Worm (Caenorhabditis elegans) whole organism, L3 larva: Measurements from ENCODE around the gene exc-1.

Source experiments
- R02D3.7 ChIP-seq: fragments of 150-350 bp; optimal IDR thresholded peaks from 2 replicates; lab custom pipeline; 2014; ENCODE audit warnings: missing biosample characterization, missing genetic modification characterization
- ama-1 ChIP-seq: fragments of 150-350 bp; optimal IDR thresholded peaks from 2 replicates; lab custom pipeline; 2018
- ceh-28 ChIP-seq: fragments of 150-350 bp; optimal IDR thresholded peaks from 2 replicates; lab custom pipeline; 2014; ENCODE audit warnings: missing biosample characterization, missing genetic modification reagents, missing genetic modification characterization
- daf-12 ChIP-seq: fragments of 150-350 bp; optimal IDR thresholded peaks from 2 replicates; lab custom pipeline; 2014; ENCODE audit warnings: missing biosample characterization, missing genetic modification reagents, missing genetic modification characterization
- egl-27 ChIP-seq: sonication (generic microtip); optimal IDR thresholded peaks from 4 replicates; lab custom pipeline; 2017; ENCODE audit warnings: missing biosample characterization, missing genetic modification reagents, missing genetic modification characterization
- elt-1 ChIP-seq: fragments of 150-350 bp; optimal IDR thresholded peaks from 2 replicates; lab custom pipeline; 2014; ENCODE audit warnings: missing biosample characterization, missing genetic modification characterization
- elt-2 ChIP-seq: sonication (generic microtip); optimal IDR thresholded peaks from 2 replicates; lab custom pipeline; 2016; ENCODE audit warnings: missing genetic modification reagents, mild to moderate bottlenecking, missing genetic modification characterization, missing compliant biosample characterization
- eor-1 ChIP-seq, 2 experiments: fragments of 150-350 bp; optimal IDR thresholded peaks; 2 replicates each; lab custom pipeline; 2014 to 2018; ENCODE audit warnings: missing biosample characterization in 2 of 2, missing genetic modification characterization in 2 of 2
- fkh-10 ChIP-seq: sonication (generic microtip); optimal IDR thresholded peaks from 2 replicates; lab custom pipeline; 2017; ENCODE audit warnings: missing biosample characterization, missing genetic modification reagents, missing genetic modification characterization
- fkh-2 ChIP-seq: fragments of 150-350 bp; optimal IDR thresholded peaks from 2 replicates; lab custom pipeline; 2014; ENCODE audit warnings: missing biosample characterization, missing genetic modification reagents, missing genetic modification characterization
- fos-1 ChIP-seq: fragments of 150-350 bp; optimal IDR thresholded peaks from 2 replicates; lab custom pipeline; 2014; ENCODE audit warnings: missing biosample characterization, missing genetic modification characterization
- lin-15B ChIP-seq: fragments of 150-350 bp; optimal IDR thresholded peaks from 2 replicates; lab custom pipeline; 2014; ENCODE audit warnings: missing biosample characterization, missing genetic modification characterization
- lin-39 ChIP-seq: fragments of 150-350 bp; optimal IDR thresholded peaks from 2 replicates; lab custom pipeline; 2018; ENCODE audit warnings: missing biosample characterization, missing genetic modification reagents, missing genetic modification characterization
- lsy-12 ChIP-seq: sonication (generic microtip); optimal IDR thresholded peaks from 2 replicates; lab custom pipeline; 2016; ENCODE audit warnings: mild to moderate bottlenecking, missing genetic modification characterization, missing compliant biosample characterization
- mdl-1 ChIP-seq: fragments of 150-350 bp; optimal IDR thresholded peaks from 2 replicates; lab custom pipeline; 2014; ENCODE audit warnings: missing biosample characterization, missing genetic modification characterization
- mml-1 ChIP-seq: fragments of 150-350 bp; sonication (generic microtip); optimal IDR thresholded peaks from 3 replicates; lab custom pipeline; 2014; ENCODE audit warnings: missing biosample characterization, missing genetic modification characterization
- nfya-1 ChIP-seq: sonication (generic microtip); optimal IDR thresholded peaks from 2 replicates; lab custom pipeline; 2017; ENCODE audit warnings: missing genetic modification characterization, mild to moderate bottlenecking, missing compliant biosample characterization, antibody characterized with exemption, moderate library complexity; ENCODE audit not compliant: insufficient read depth
- nhr-11 ChIP-seq: fragments of 150-350 bp; optimal IDR thresholded peaks from 2 replicates; lab custom pipeline; 2014; ENCODE audit warnings: missing biosample characterization, missing genetic modification characterization
- nhr-23 ChIP-seq: fragments of 150-350 bp; optimal IDR thresholded peaks from 2 replicates; lab custom pipeline; 2014; ENCODE audit warnings: missing biosample characterization, missing genetic modification reagents, missing genetic modification characterization
- nhr-237 ChIP-seq: fragments of 150-350 bp; optimal IDR thresholded peaks from 2 replicates; lab custom pipeline; 2014; ENCODE audit warnings: missing biosample characterization, missing genetic modification characterization
- nhr-25 ChIP-seq: sonication (generic microtip); optimal IDR thresholded peaks from 2 replicates; lab custom pipeline; 2017; ENCODE audit warnings: missing biosample characterization, missing genetic modification characterization
- nhr-28 ChIP-seq: fragments of 150-350 bp; optimal IDR thresholded peaks from 2 replicates; lab custom pipeline; 2014; ENCODE audit warnings: missing biosample characterization, missing genetic modification characterization
- nhr-67 ChIP-seq: fragments of 150-350 bp; optimal IDR thresholded peaks from 2 replicates; lab custom pipeline; 2014; ENCODE audit warnings: missing biosample characterization, missing genetic modification characterization
- nhr-76 ChIP-seq: fragments of 150-350 bp; sonication (generic microtip); optimal IDR thresholded peaks from 5 replicates; lab custom pipeline; 2014; ENCODE audit warnings: missing biosample characterization, missing genetic modification characterization
- nhr-77 ChIP-seq: fragments of 150-350 bp; optimal IDR thresholded peaks from 2 replicates; lab custom pipeline; 2014; ENCODE audit warnings: missing biosample characterization, missing genetic modification characterization
- pha-4 ChIP-seq: fragments of 150-350 bp; optimal IDR thresholded peaks from 2 replicates; lab custom pipeline; 2014; ENCODE audit warnings: missing biosample characterization, missing genetic modification reagents, missing genetic modification characterization
- pqm-1 ChIP-seq: fragments of 150-350 bp; optimal IDR thresholded peaks from 2 replicates; lab custom pipeline; 2017; ENCODE audit warnings: missing biosample characterization, missing genetic modification characterization, inconsistent platforms
- sea-2 ChIP-seq: fragments of 150-350 bp; sonication (generic microtip); optimal IDR thresholded peaks from 4 replicates; lab custom pipeline; 2014; ENCODE audit warnings: missing biosample characterization, missing genetic modification reagents, missing genetic modification characterization
- skn-1 ChIP-seq: fragments of 150-350 bp; optimal IDR thresholded peaks from 2 replicates; lab custom pipeline; 2014; ENCODE audit warnings: missing biosample characterization, missing genetic modification characterization
- snpc-4 ChIP-seq: fragments of 150-350 bp; optimal IDR thresholded peaks from 2 replicates; lab custom pipeline; 2014; ENCODE audit warnings: missing biosample characterization, missing genetic modification characterization
- unc-39 ChIP-seq: sonication (generic microtip); optimal IDR thresholded peaks from 4 replicates; lab custom pipeline; 2017; ENCODE audit warnings: missing biosample characterization, missing genetic modification characterization
- unc-62 ChIP-seq: fragments of 150-350 bp; sonication (generic microtip); optimal IDR thresholded peaks from 4 replicates; lab custom pipeline; 2014; ENCODE audit warnings: missing biosample characterization, missing genetic modification reagents, missing genetic modification characterization
- zag-1 ChIP-seq: fragments of 150-350 bp; optimal IDR thresholded peaks from 2 replicates; lab custom pipeline; 2014; ENCODE audit warnings: missing biosample characterization, missing genetic modification characterization
- ztf-11 ChIP-seq: fragments of 150-350 bp; optimal IDR thresholded peaks from 2 replicates; lab custom pipeline; 2014; ENCODE audit warnings: missing biosample characterization, missing genetic modification characterization
- ztf-4 ChIP-seq: fragments of 150-350 bp; optimal IDR thresholded peaks from 2 replicates; lab custom pipeline; 2014; ENCODE audit warnings: missing biosample characterization, missing genetic modification characterization

The exc-1 gene

ce11 chrX:15469957-15470548, 7.2 kb downstream of the exc-1 start:
- TF ChIP-seq daf-12 (tag; lab: Kevin White, UChicago), result no peak
- peak; percentile 98 for TF ChIP-seq elt-1 (tag; lab: Kevin White, UChicago)
- TF ChIP-seq nhr-25 (tag; lab: Kevin White, UChicago), result no peak

- TF ChIP-seq elt-2 (tag; lab: Kevin White, UChicago) (no peak), ceh-28 (tag; lab: Kevin White, UChicago) (no peak), ztf-4 (no peak), R02D3.7 (no peak), skn-1 (tag; lab: Kevin White, UChicago) (no peak), fkh-2 (no peak), nhr-25 (tag; lab: Kevin White, UChicago) (no peak)
Observed at ce11 chrX:15468657-15469056, 8.6 kb downstream of the exc-1 start.

DNA sequence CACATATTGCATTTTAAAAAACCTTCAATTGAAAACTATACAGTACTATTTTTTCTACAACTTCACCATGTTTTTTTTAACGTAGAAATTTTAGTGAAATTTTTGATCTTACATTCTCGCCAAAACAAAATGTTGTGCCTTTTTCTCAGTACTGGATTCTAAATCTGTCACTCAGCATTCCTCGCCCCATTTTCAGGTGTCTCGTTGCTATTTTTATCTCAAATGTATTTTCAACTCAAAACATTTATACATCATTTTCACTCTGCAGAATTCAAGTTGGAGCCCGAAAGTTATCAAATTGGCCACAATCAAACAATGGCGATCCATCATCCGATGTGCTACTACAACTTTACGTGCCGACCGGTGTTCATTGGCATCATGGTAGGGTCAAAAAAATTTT, 11.2 kb downstream of the exc-1 start, which contains the start of gene sprr-1:
TSS of gene sprr-1 (plus strand) at position 269 of the 400 bp plus-strand sequence.
- TF ChIP-seq ceh-28 (tag; lab: Kevin White, UChicago) (no peak), fkh-10 (GFP tag; lab: Kevin White, UChicago) (no peak), unc-39 (tag; lab: Kevin White, UChicago) (no peak), nhr-28 (no peak), nhr-237 (tag; lab: Kevin White, UChicago) (no peak), nhr-25 (tag; lab: Kevin White, UChicago) (no peak), mdl-1 (tag; lab: Kevin White, UChicago) (no peak), zag-1 (no peak), nhr-67 (tag; lab: Kevin White, UChicago) (no peak), nhr-76 (tag; lab: Kevin White, UChicago) (no peak), pqm-1 (tag; lab: Kevin White, UChicago) (no peak), snpc-4 (tag; lab: Kevin White, UChicago) (no peak), nhr-77 (no peak), nhr-23 (no peak), nhr-11 (tag; lab: Kevin White, UChicago) (no peak), lsy-12 (tag; lab: Kevin White, UChicago) (no peak), ztf-4 (no peak), daf-12 (tag; lab: Kevin White, UChicago) (no peak), ztf-11 (tag; lab: Kevin White, UChicago) (no peak), sea-2 (GFP tag; lab: Kevin White, UChicago) (no peak)

DNA sequence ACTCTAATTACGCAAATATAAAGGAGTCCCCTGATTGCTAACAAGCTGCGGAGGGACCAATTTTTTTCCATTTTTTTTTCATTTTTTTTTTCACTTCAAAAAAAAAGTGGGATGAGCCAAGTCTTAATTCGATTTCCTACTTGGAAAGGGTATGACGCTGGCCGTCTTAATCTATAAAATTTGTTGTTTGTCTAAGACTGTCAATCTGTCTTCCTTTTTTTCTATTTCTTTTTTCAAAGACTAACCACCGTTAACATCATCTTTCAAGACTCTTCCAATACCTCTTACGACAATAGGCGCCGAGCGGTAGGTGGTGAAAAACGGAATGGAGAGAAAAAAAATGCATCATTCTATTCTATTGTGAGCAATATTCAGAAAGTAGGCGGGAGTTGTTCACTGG, 12.2 kb downstream of the exc-1 start:
- TF ChIP-seq mml-1 (tag; lab: Kevin White, UChicago) (no peak), nhr-23 (no peak), ama-1 (lab: Kevin White, UChicago) (no peak), egl-27 (no peak), unc-39 (tag; lab: Kevin White, UChicago) (no peak), sea-2 (GFP tag; lab: Kevin White, UChicago) (no peak), lin-39 (tag; lab: Kevin White, UChicago) (no peak), snpc-4 (tag; lab: Kevin White, UChicago) (no peak), ztf-4 (no peak), nfya-1 (tag; lab: Kevin White, UChicago) (no peak), fkh-2 (no peak), nhr-25 (tag; lab: Kevin White, UChicago) (no peak), fos-1 (no peak), eor-1 (tag; optimal IDR thresholded peaks at IDR 0.05; lab: Kevin White, UChicago) (no peak), R02D3.7 (no peak), lin-15B (tag; lab: Kevin White, UChicago) (no peak), unc-62 (GFP tag; lab: Kevin White, UChicago) (no peak), daf-12 (tag; lab: Kevin White, UChicago) (no peak), pha-4 (tag; lab: Kevin White, UChicago) (no peak), nhr-67 (tag; lab: Kevin White, UChicago) (no peak)
